Worm (Caenorhabditis elegans) whole organism, L4 larva: ENCODE results near the gene nhr-226.

ENCODE experiments used
- Y5F2A.4 ChIP-seq: fragments of 200-800 bp; sonication (Bioruptor generic); optimal IDR thresholded peaks from 2 replicates; lab custom pipeline; 2018; ENCODE audit warnings: mild to moderate bottlenecking, missing genetic modification characterization, missing compliant biosample characterization
- ceh-82 ChIP-seq: sonication (generic microtip); optimal IDR thresholded peaks from 2 replicates; lab custom pipeline; 2017; ENCODE audit warnings: missing biosample characterization, missing genetic modification characterization
- fkh-10 ChIP-seq: fragments of 150-350 bp; optimal IDR thresholded peaks from 2 replicates; lab custom pipeline; 2014; ENCODE audit warnings: missing biosample characterization, missing genetic modification reagents, missing genetic modification characterization
- nhr-11 ChIP-seq: fragments of 150-350 bp; optimal IDR thresholded peaks from 2 replicates; lab custom pipeline; 2014; ENCODE audit warnings: missing biosample characterization, missing genetic modification characterization
- nhr-42 ChIP-seq: fragments of 200-800 bp; sonication (Bioruptor generic); IDR thresholded peaks from 2 replicates; pipeline ENCODE4 v1.3.6; 2022; ENCODE audit warnings: missing genetic modification characterization, missing compliant biosample characterization
- tra-1 ChIP-seq: fragments of 200-800 bp; sonication (Bioruptor generic); IDR thresholded peaks from 2 replicates; pipeline ENCODE4 v1.3.6; 2022; ENCODE audit warnings: missing genetic modification reagents, missing genetic modification characterization, missing compliant biosample characterization

- no peak for TF ChIP-seq nhr-42 (GFP tag; lab: Robert Waterston, UW)
- TF ChIP-seq tra-1 (GFP tag; lab: Robert Waterston, UW) = peak; percentile 38; the same call in 1 of the 2 replicates
- no peak for TF ChIP-seq fkh-10 (GFP tag; lab: Kevin White, UChicago)
- TF ChIP-seq Y5F2A.4 (GFP tag; lab: Kevin White, UChicago) = no peak
- no peak for TF ChIP-seq ceh-82 (tag; lab: Kevin White, UChicago)
- TF ChIP-seq nhr-11 (tag; lab: Kevin White, UChicago) = no peak
These were observed 29.6 kb downstream of the nhr-226 start for ce11 chrV:2324260-2324659.
